Fruit fly (Drosophila melanogaster) whole organism, wandering third instar larva: ENCODE data around the gene brat.

Experiments
- Abd-B ChIP-seq: fragments of >200 bp; optimal IDR thresholded peaks from 2 replicates; lab custom pipeline; 2017; ENCODE audit warnings: missing biosample characterization, missing genetic modification characterization
- CG32264 ChIP-seq: fragments of 200-800 bp; sonication (Bioruptor generic); optimal IDR thresholded peaks from 2 replicates; lab custom pipeline; 2016; ENCODE audit warnings: missing biosample characterization, missing genetic modification characterization
- CG9705 ChIP-seq: fragments of 200-800 bp; sonication (Bioruptor generic); optimal IDR thresholded peaks from 2 replicates; lab custom pipeline; 2018; ENCODE audit warnings: missing biosample characterization, mild to moderate bottlenecking, missing genetic modification characterization
- CrebA ChIP-seq: fragments of 200-800 bp; sonication (Bioruptor generic); optimal IDR thresholded peaks from 2 replicates; lab custom pipeline; 2016; ENCODE audit warnings: missing biosample characterization, mild to moderate bottlenecking, missing genetic modification characterization, borderline replicate concordance
- Dfd ChIP-seq: fragments of >200 bp; optimal IDR thresholded peaks from 2 replicates; lab custom pipeline; 2017; ENCODE audit warnings: missing biosample characterization, missing genetic modification characterization
- Dif ChIP-seq: fragments of 200-275, 200-300 bp; sonication (Bioruptor generic); optimal IDR thresholded peaks from 2 replicates; lab custom pipeline; 2018; ENCODE audit warnings: missing biosample characterization, missing genetic modification characterization; ENCODE audit not compliant: partially characterized antibody
- GATAd ChIP-seq: sonication (Bioruptor generic); optimal IDR thresholded peaks from 2 replicates; lab custom pipeline; 2016; ENCODE audit warnings: missing biosample characterization, missing genetic modification characterization
- HLH106 ChIP-seq: fragments of 200-800 bp; optimal IDR thresholded peaks from 3 replicates; lab custom pipeline; 2019; ENCODE audit warnings: missing biosample characterization, mild to moderate bottlenecking, missing genetic modification characterization, moderate library complexity
- Hnf4 ChIP-seq: fragments of 200-800 bp; sonication (Bioruptor generic); optimal IDR thresholded peaks from 2 replicates; lab custom pipeline; 2016; ENCODE audit warnings: missing biosample characterization, mild to moderate bottlenecking, missing genetic modification characterization
- Hr78 ChIP-seq: fragments of >200 bp; optimal IDR thresholded peaks from 2 replicates; lab custom pipeline; 2017; ENCODE audit warnings: missing biosample characterization, missing genetic modification characterization
- Hr83 ChIP-seq: fragments of 200-300 bp; sonication (Bioruptor generic); optimal IDR thresholded peaks from 2 replicates; lab custom pipeline; 2016; ENCODE audit warnings: missing biosample characterization, mild to moderate bottlenecking, missing genetic modification characterization, moderate library complexity; ENCODE audit not compliant: poor library complexity, severe bottlenecking
- Jra ChIP-seq: sonication (Bioruptor generic); optimal IDR thresholded peaks from 2 replicates; lab custom pipeline; 2016; ENCODE audit warnings: missing biosample characterization, missing genetic modification characterization
- Mio ChIP-seq: sonication (Bioruptor generic); optimal IDR thresholded peaks from 2 replicates; lab custom pipeline; 2016; ENCODE audit warnings: missing biosample characterization, missing genetic modification characterization
- Myc ChIP-seq: fragments of >200 bp; optimal IDR thresholded peaks from 2 replicates; lab custom pipeline; 2017
- N ChIP-seq: fragments of >200 bp; optimal IDR thresholded peaks from 2 replicates; lab custom pipeline; 2018; ENCODE audit warnings: missing biosample characterization, missing external identifiers, missing genetic modification characterization
- OdsH ChIP-seq: fragments of 200-800 bp; sonication (Bioruptor generic); optimal IDR thresholded peaks from 2 replicates; lab custom pipeline; 2016; ENCODE audit warnings: missing biosample characterization, mild to moderate bottlenecking, missing genetic modification characterization
- Rel ChIP-seq, 2 experiments: fragments of 200-800 bp; sonication (Bioruptor generic) in 1 of 2; optimal IDR thresholded peaks; 2 replicates in 1 of 2; 3 replicates in 1 of 2; lab custom pipeline; 2016 to 2019; ENCODE audit warnings: mild to moderate bottlenecking in 2 of 2, missing biosample characterization in 2 of 2, missing genetic modification characterization in 2 of 2, moderate library complexity in 1 of 2
- Sp1 ChIP-seq: fragments of 200-800 bp; sonication (Bioruptor generic); optimal IDR thresholded peaks from 3 replicates; lab custom pipeline; 2019; ENCODE audit warnings: missing biosample characterization, mild to moderate bottlenecking, missing genetic modification characterization, moderate library complexity
- Vsx2 ChIP-seq: fragments of 200-300, 225-300 bp; sonication (Bioruptor generic); optimal IDR thresholded peaks from 2 replicates; lab custom pipeline; 2018; ENCODE audit warnings: missing biosample characterization, missing genetic modification characterization; ENCODE audit not compliant: partially characterized antibody
- br ChIP-seq: fragments of 200-800 bp; sonication (Bioruptor generic); optimal IDR thresholded peaks from 2 replicates; lab custom pipeline; 2016; ENCODE audit warnings: missing biosample characterization, missing genetic modification characterization
- brk ChIP-seq: fragments of 200-800 bp; sonication (Bioruptor generic); optimal IDR thresholded peaks from 2 replicates; lab custom pipeline; 2016; ENCODE audit warnings: missing biosample characterization, mild to moderate bottlenecking, missing genetic modification characterization
- dl ChIP-seq, 2 experiments: fragments of 175-275, 200-275 bp in 1 of 2; fragments of 200-275 bp in 1 of 2; sonication (Bioruptor generic); optimal IDR thresholded peaks; lab custom pipeline; 2018; ENCODE audit warnings: mild to moderate bottlenecking in 2 of 2, missing biosample characterization in 2 of 2, missing genetic modification characterization in 2 of 2, moderate library complexity in 2 of 2; ENCODE audit not compliant: partially characterized antibody in 2 of 2, insufficient read depth in 1 of 2
- dmrt93B ChIP-seq: fragments of 200-800 bp; sonication (Bioruptor generic); optimal IDR thresholded peaks from 2 replicates; lab custom pipeline; 2018; ENCODE audit warnings: missing biosample characterization, mild to moderate bottlenecking, missing genetic modification characterization
- dsf ChIP-seq: sonication (Bioruptor generic); optimal IDR thresholded peaks from 2 replicates; lab custom pipeline; 2016; ENCODE audit warnings: missing biosample characterization, missing genetic modification characterization, borderline replicate concordance
- ey ChIP-seq: fragments of 200-800 bp; sonication (Bioruptor generic); optimal IDR thresholded peaks from 2 replicates; lab custom pipeline; 2016; ENCODE audit warnings: missing biosample characterization, missing genetic modification characterization
- foxo ChIP-seq, 2 experiments: fragments of 200-800 bp; sonication (Bioruptor generic); optimal IDR thresholded peaks; 2 replicates in 1 of 2; 3 replicates in 1 of 2; lab custom pipeline; 2016 to 2017; ENCODE audit warnings: missing biosample characterization in 2 of 2, missing genetic modification characterization in 2 of 2
- fru ChIP-seq: fragments of 200-800 bp; sonication (Bioruptor generic); optimal IDR thresholded peaks from 3 replicates; lab custom pipeline; 2016; ENCODE audit warnings: missing biosample characterization, mild to moderate bottlenecking, missing genetic modification characterization
- h ChIP-seq: fragments of 200-800 bp; sonication (Bioruptor generic); optimal IDR thresholded peaks from 3 replicates; lab custom pipeline; 2016; ENCODE audit warnings: missing biosample characterization, mild to moderate bottlenecking, missing genetic modification characterization
- jim ChIP-seq: fragments of 175-275, 200-325 bp; sonication (Bioruptor generic); optimal IDR thresholded peaks from 2 replicates; lab custom pipeline; 2016; ENCODE audit warnings: missing biosample characterization, mild to moderate bottlenecking, missing genetic modification characterization
- lola ChIP-seq: fragments of >200 bp; optimal IDR thresholded peaks from 2 replicates; lab custom pipeline; 2017; ENCODE audit warnings: missing biosample characterization, missing genetic modification characterization
- pan ChIP-seq: fragments of >200 bp; optimal IDR thresholded peaks from 2 replicates; lab custom pipeline; 2017
- psq ChIP-seq: fragments of 200-800 bp; sonication (Bioruptor generic); optimal IDR thresholded peaks from 3 replicates; lab custom pipeline; 2017; ENCODE audit warnings: missing biosample characterization, mild to moderate bottlenecking, missing genetic modification characterization, moderate library complexity
- rgr ChIP-seq: fragments of 200-800 bp; sonication (Bioruptor generic); optimal IDR thresholded peaks from 3 replicates; lab custom pipeline; 2016; ENCODE audit warnings: missing biosample characterization, mild to moderate bottlenecking, missing genetic modification characterization
- sage ChIP-seq: fragments of 200-800 bp; sonication (Bioruptor generic); optimal IDR thresholded peaks from 2 replicates; lab custom pipeline; 2016; ENCODE audit warnings: missing biosample characterization, mild to moderate bottlenecking, missing genetic modification characterization
- sv ChIP-seq: fragments of 200-800 bp; sonication (Bioruptor generic); optimal IDR thresholded peaks from 3 replicates; lab custom pipeline; 2016; ENCODE audit warnings: missing biosample characterization, missing genetic modification characterization
- tai ChIP-seq: sonication (Bioruptor generic); optimal IDR thresholded peaks from 2 replicates; lab custom pipeline; 2016; ENCODE audit warnings: missing biosample characterization, missing genetic modification characterization
- usp ChIP-seq: fragments of >200 bp; optimal IDR thresholded peaks from 2 replicates; lab custom pipeline; 2017; ENCODE audit warnings: missing biosample characterization, missing genetic modification characterization
- woc ChIP-seq: sonication (Bioruptor generic); optimal IDR thresholded peaks from 2 replicates; lab custom pipeline; 2016; ENCODE audit warnings: missing biosample characterization, mild to moderate bottlenecking, missing genetic modification characterization

Gene brat

DNA sequence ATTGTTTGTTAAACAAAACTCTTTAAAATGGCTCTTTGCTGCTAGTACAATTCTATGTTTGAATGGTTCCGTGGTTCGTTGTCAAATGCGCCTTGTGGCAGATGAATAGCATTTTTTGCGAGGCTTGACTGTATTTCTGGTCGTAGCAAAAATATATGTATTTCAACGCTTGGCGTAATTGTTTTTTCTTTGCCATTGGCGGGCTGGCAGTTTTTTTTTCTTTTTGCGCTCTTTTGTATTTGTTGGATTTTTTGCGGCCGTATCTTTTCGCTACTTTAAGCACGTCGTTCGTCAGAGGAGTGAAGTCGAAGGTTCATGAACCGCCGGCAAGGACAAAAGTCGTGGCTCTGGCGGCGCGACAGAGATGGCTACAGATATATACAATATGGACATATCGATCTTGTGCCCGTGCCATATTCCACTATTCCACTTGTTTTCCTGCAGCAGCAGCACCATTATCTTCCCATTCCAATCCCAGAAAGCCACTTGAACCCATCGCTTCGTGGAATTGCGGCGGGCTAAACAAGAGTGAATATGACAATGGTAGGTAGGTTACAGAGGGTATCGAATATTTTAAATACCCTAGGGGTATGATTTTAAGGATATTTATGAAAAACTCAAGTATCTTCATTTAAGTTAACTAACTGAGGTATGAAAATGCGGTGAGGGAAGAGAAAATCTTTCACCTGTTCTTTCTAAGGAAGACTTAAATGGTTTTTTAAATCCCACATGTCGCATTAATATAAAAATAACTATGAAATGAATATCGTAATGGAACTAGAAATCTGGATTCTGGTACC is 22.5 kb downstream of the brat start:
- TF ChIP-seq woc (GFP tag; lab: Kevin White, UChicago), result peak; percentile 33
- TF ChIP-seq h, result peak; percentile 67
- no peak for TF ChIP-seq CrebA
- no peak for TF ChIP-seq CG9705 (GFP tag; lab: Kevin White, UChicago)
- peak in 1 of 2 experiments; percentile 8 for TF ChIP-seq foxo (GFP tag; optimal IDR thresholded peaks at IDR 0.05; lab: Kevin White, UChicago)
- TF ChIP-seq fru (GFP tag; lab: Kevin White, UChicago), result peak; percentile 4

dm6 chr2L:19156737-19157287 is 23.2 kb downstream of the brat start:
- TF ChIP-seq Hr83 (GFP tag; lab: Kevin White, UChicago), result peak; percentile 35
- no peak for TF ChIP-seq ey (GFP tag; lab: Kevin White, UChicago)
- TF ChIP-seq pan (lab: Kevin White, UChicago), result no peak
- no peak for TF ChIP-seq h
- TF ChIP-seq dmrt93B (GFP tag; lab: Kevin White, UChicago), result no peak
- TF ChIP-seq HLH106 (tag; lab: Kevin White, UChicago), result no peak
- TF ChIP-seq Rel (GFP tag; optimal IDR thresholded peaks at IDR 0.05; lab: Kevin White, UChicago), result no peak
- peak; percentile 74 for TF ChIP-seq Rel (tag; optimal IDR thresholded peaks at IDR 0.05; lab: Kevin White, UChicago)

dm6 chr2L:19158005-19158666 is 24.5 kb downstream of the brat start:
- TF ChIP-seq foxo (GFP tag; optimal IDR thresholded peaks at IDR 0.05; lab: Kevin White, UChicago) (peak; percentile 2 to 10), sage (GFP tag; lab: Kevin White, UChicago) (no peak), Myc (no peak), br (GFP tag; lab: Kevin White, UChicago) (peak; percentile 41), CG32264 (GFP tag; lab: Kevin White, UChicago) (peak; percentile 5), dmrt93B (GFP tag; lab: Kevin White, UChicago) (no peak), fru (GFP tag; lab: Kevin White, UChicago) (no peak), tai (peak; percentile 50), dsf (GFP tag; lab: Kevin White, UChicago) (no peak), brk (GFP tag; lab: Kevin White, UChicago) (no peak), sv (no peak), Hnf4 (GFP tag; lab: Kevin White, UChicago) (no peak), h (peak; percentile 38), Vsx2 (GFP tag; lab: Kevin White, UChicago) (peak; percentile 93), Sp1 (GFP tag; lab: Kevin White, UChicago) (peak; percentile 67), Abd-B (no peak), OdsH (peak; percentile 52), rgr (GFP tag; lab: Kevin White, UChicago) (no peak), CrebA (no peak), ey (GFP tag; lab: Kevin White, UChicago) (no peak), HLH106 (tag; lab: Kevin White, UChicago) (no peak), Dif (GFP tag; lab: Kevin White, UChicago) (peak; percentile 87), Dfd (GFP tag; lab: Kevin White, UChicago) (no peak), dl (GFP tag; optimal IDR thresholded peaks at IDR 0.05; lab: Kevin White, UChicago; ENCODE audit: insufficient read depth in 1 of 2, partially characterized antibody in 2 of 2) (peak; percentile 73 to 88), N (GFP tag; lab: Kevin White, UChicago) (no peak), Rel (GFP tag; optimal IDR thresholded peaks at IDR 0.05; lab: Kevin White, UChicago) (peak; percentile 54), Rel (tag; optimal IDR thresholded peaks at IDR 0.05; lab: Kevin White, UChicago) (peak; percentile 50), Mio (GFP tag; lab: Kevin White, UChicago) (no peak), psq (peak; percentile 86), pan (lab: Kevin White, UChicago) (no peak), Hr83 (GFP tag; lab: Kevin White, UChicago) (peak; percentile 37), Jra (GFP tag; lab: Kevin White, UChicago) (no peak), woc (GFP tag; lab: Kevin White, UChicago) (peak; percentile 1), GATAd (no peak), Hr78 (GFP tag; lab: Kevin White, UChicago) (no peak), jim (no peak), lola (GFP tag; lab: Kevin White, UChicago) (no peak), CG9705 (GFP tag; lab: Kevin White, UChicago) (no peak), usp (GFP tag; lab: Kevin White, UChicago) (no peak)
